Fruit fly (Drosophila melanogaster): Measurements from ENCODE around the gene Nepl6.

Nepl6 gene

dm6 chr2L:6351809-6352182 is 33.5 kb downstream of the Nepl6 start (continued):
- TF ChIP-seq tap (tag; optimal IDR thresholded peaks at IDR 0.05): peak; percentile 78
- peak; percentile 77 for TF ChIP-seq fu2 (GFP tag; optimal IDR thresholded peaks at IDR 0.05)
- TF ChIP-seq sd (tag; optimal IDR thresholded peaks at IDR 0.05): peak; percentile 75
- TF ChIP-seq CG13775 (GFP tag; optimal IDR thresholded peaks at IDR 0.05): peak; percentile 57
- TF ChIP-seq Atf6 (GFP tag; IDR thresholded peaks at IDR 0.05): peak; percentile 86
- TF ChIP-seq gro (GFP tag; optimal IDR thresholded peaks at IDR 0.05): peak; percentile 83
- TF ChIP-seq so (GFP tag; IDR thresholded peaks at IDR 0.05): peak; percentile 79; the same call in 1 of the 3 replicates
- TF ChIP-seq gt (GFP tag; IDR thresholded peaks at IDR 0.05): peak; percentile 38; the same call in 1 of the 2 replicates
- peak; percentile 29 for TF ChIP-seq CG12236 (GFP tag; optimal IDR thresholded peaks at IDR 0.05)
- no peak for TF ChIP-seq CG8478 (optimal IDR thresholded peaks at IDR 0.05)
- peak; percentile 80 for TF ChIP-seq bab2 (GFP tag; optimal IDR thresholded peaks at IDR 0.05)
- no peak for TF ChIP-seq fd102C (GFP tag; optimal IDR thresholded peaks at IDR 0.05)
- no peak for TF ChIP-seq CkIIα-i1 (GFP tag; IDR thresholded peaks at IDR 0.05)
- no peak for TF ChIP-seq dan (GFP tag; IDR thresholded peaks at IDR 0.05)
- no peak for TF ChIP-seq pros (GFP tag; optimal IDR thresholded peaks at IDR 0.05)
- peak; percentile 65 for TF ChIP-seq pnt (GFP tag; optimal IDR thresholded peaks at IDR 0.05)
- peak; percentile 79 for TF ChIP-seq CG7786 (GFP tag; optimal IDR thresholded peaks at IDR 0.05)
- peak; percentile 73 for TF ChIP-seq CG15514 (GFP tag; optimal IDR thresholded peaks at IDR 0.05)
- TF ChIP-seq shn (GFP tag; optimal IDR thresholded peaks at IDR 0.05): peak; percentile 69
- TF ChIP-seq CG2129 (GFP tag; IDR thresholded peaks at IDR 0.05; ENCODE audit: partially characterized antibody): no peak
- peak; percentile 91 for TF ChIP-seq CG15269 (tag; optimal IDR thresholded peaks at IDR 0.05)
- no peak for TF ChIP-seq Elba2 (GFP tag; optimal IDR thresholded peaks at IDR 0.05)
- no peak for TF ChIP-seq CG11398 (GFP tag; optimal IDR thresholded peaks at IDR 0.05)
- no peak for TF ChIP-seq psq (GFP tag; optimal IDR thresholded peaks at IDR 0.05)
- peak; percentile 60 for TF ChIP-seq CG6654 (GFP tag; optimal IDR thresholded peaks at IDR 0.05)
- TF ChIP-seq pfk (GFP tag; optimal IDR thresholded peaks at IDR 0.05): no peak
- peak; percentile 52 for TF ChIP-seq zen (tag; optimal IDR thresholded peaks at IDR 0.05)
- no peak for TF ChIP-seq eve (GFP tag; optimal IDR thresholded peaks at IDR 0.05)
- peak; percentile 91 for TF ChIP-seq sisA (GFP tag; IDR thresholded peaks at IDR 0.05)
- no peak for TF ChIP-seq ato (GFP tag; IDR thresholded peaks at IDR 0.05; ENCODE audit: partially characterized antibody)
- peak; percentile 84 for TF ChIP-seq CG15011 (GFP tag; optimal IDR thresholded peaks at IDR 0.05)
- peak; percentile 48 for TF ChIP-seq CG7987 (GFP tag; optimal IDR thresholded peaks at IDR 0.05)
- no peak for TF ChIP-seq Lpt (GFP tag; optimal IDR thresholded peaks at IDR 0.05)
- TF ChIP-seq CG8281 (tag; optimal IDR thresholded peaks at IDR 0.05): peak; percentile 60
- peak; percentile 94 for TF ChIP-seq Ptx1 (GFP tag; IDR thresholded peaks at IDR 0.05)
- TF ChIP-seq CG17912 (GFP tag; optimal IDR thresholded peaks at IDR 0.05): peak; percentile 36
- peak; percentile 87 for TF ChIP-seq CG12659 (GFP tag; optimal IDR thresholded peaks at IDR 0.05)
- peak; percentile 87 for TF ChIP-seq CG34422 (GFP tag; IDR thresholded peaks at IDR 0.05)
- peak; percentile 50 for TF ChIP-seq CG18764 (GFP tag; optimal IDR thresholded peaks at IDR 0.05)
- TF ChIP-seq br (optimal IDR thresholded peaks at IDR 0.05): no peak
- TF ChIP-seq CG2889 (GFP tag; IDR thresholded peaks at IDR 0.05): peak; percentile 71
- peak; percentile 64 for TF ChIP-seq E2f2 (GFP tag; IDR thresholded peaks at IDR 0.05)
- TF ChIP-seq kah (GFP tag; optimal IDR thresholded peaks at IDR 0.05): peak; percentile 33
- peak; percentile 41 for TF ChIP-seq CG1024 (GFP tag; IDR thresholded peaks at IDR 0.05)
- peak; percentile 72 for TF ChIP-seq CG17612 (GFP tag; IDR thresholded peaks at IDR 0.05)
- peak; percentile 90 for TF ChIP-seq lmd (GFP tag; IDR thresholded peaks at IDR 0.05)
- no peak for TF ChIP-seq Drgx (GFP tag; IDR thresholded peaks at IDR 0.05)
- no peak for TF ChIP-seq zf30C (GFP tag; optimal IDR thresholded peaks at IDR 0.05)
- TF ChIP-seq ac (GFP tag; optimal IDR thresholded peaks at IDR 0.05): no peak
- TF ChIP-seq CG7372 (GFP tag; IDR thresholded peaks at IDR 0.05): peak; percentile 89
- peak; percentile 87 for TF ChIP-seq CG11695 (GFP tag; IDR thresholded peaks at IDR 0.05)
- TF ChIP-seq chif (GFP tag; optimal IDR thresholded peaks at IDR 0.05): peak; percentile 73 to 78
- peak; percentile 82 for TF ChIP-seq CG1233 (GFP tag; optimal IDR thresholded peaks at IDR 0.05)

Data from whole organism, embryonic.